Fruit fly (Drosophila melanogaster) whole organism, adult: ENCODE data around the gene Cad89D.

Source experiments
- CG11617 ChIP-seq: fragments of 200-800 bp; sonication (Bioruptor generic); optimal IDR thresholded peaks from 2 replicates; lab custom pipeline; 2017; ENCODE audit warnings: mild to moderate bottlenecking, missing biosample characterization, missing genetic modification reagents, missing genetic modification characterization
- Crg-1 ChIP-seq: fragments of 200-800 bp; sonication (Bioruptor generic); optimal IDR thresholded peaks from 2 replicates; lab custom pipeline; 2016; ENCODE audit warnings: missing biosample characterization, missing genetic modification characterization
- pad ChIP-seq: fragments of 200-800 bp; sonication (Bioruptor generic); optimal IDR thresholded peaks from 3 replicates; lab custom pipeline; 2017; ENCODE audit warnings: missing biosample characterization, missing genetic modification characterization, mild to moderate bottlenecking, moderate library complexity, missing genetic modification reagents

DNA sequence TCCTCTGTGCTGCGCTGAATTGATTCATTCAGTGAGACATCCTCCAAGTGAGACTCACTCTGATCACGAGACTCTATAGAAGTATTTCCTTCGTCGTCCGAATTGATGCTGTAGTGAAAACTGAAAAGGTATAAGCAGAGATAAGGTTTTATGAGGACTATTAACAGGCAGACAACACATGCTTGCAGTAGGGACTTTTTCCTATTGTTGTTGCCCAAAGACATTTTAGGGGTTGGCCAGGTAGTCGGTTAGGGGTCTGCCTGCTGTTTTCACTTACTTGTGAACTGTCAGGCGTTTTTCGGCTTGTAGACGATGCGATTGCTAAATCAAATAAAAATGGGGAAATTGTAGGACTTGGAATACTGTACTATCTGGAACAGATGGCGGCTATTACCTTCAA, 26.7 kb downstream of the Cad89D start:
- no peak for TF ChIP-seq Crg-1 (GFP tag; lab: Kevin White, UChicago)
- TF ChIP-seq CG11617 (GFP tag; lab: Kevin White, UChicago) = no peak
- no peak for TF ChIP-seq pad (GFP tag; lab: Kevin White, UChicago)
